Worm (Caenorhabditis elegans) whole organism, L4/young adult: ENCODE measurements around the gene cul-2.

Experiments used
- dao-5 ChIP-seq: sonication (generic microtip); optimal IDR thresholded peaks from 2 replicates; lab custom pipeline; 2016; ENCODE audit warnings: missing genotype, missing genetic modification characterization, moderate library complexity, missing compliant biosample characterization
- him-1 ChIP-seq: sonication (generic microtip); optimal IDR thresholded peaks from 2 replicates; lab custom pipeline; 2016; ENCODE audit warnings: missing genotype, missing genetic modification reagents, missing genetic modification characterization, missing compliant biosample characterization

ce11 chrIII:13716266-13716665 lies 29.2 kb downstream of the cul-2 start:
- TF ChIP-seq him-1 (tag; lab: Kevin White, UChicago) (no peak), dao-5 (tag; lab: Kevin White, UChicago) (no peak)
